Fruit fly (Drosophila melanogaster): ENCODE data around the gene CG31869.
A peak's percentile ranks its signal among the peaks of the same experiment; 100 is the strongest.

dm6 chr2L:10781252-10781651 lies 19.7 kb downstream of the CG31869 start:
- TF ChIP-seq CG7556 (GFP tag; optimal IDR thresholded peaks at IDR 0.05) (no peak), sob (GFP tag; IDR thresholded peaks at IDR 0.05) (0 out of 2 replicates have a peak, but pooled peaks have one; percentile 13), Ets65A (GFP tag) (no peak), slbo (GFP tag; IDR thresholded peaks at IDR 0.05) (no peak), Dip2 (GFP tag; IDR thresholded peaks at IDR 0.05) (no peak)
